Worm (Caenorhabditis elegans) whole organism, L2 larva: ENCODE measurements around the gene nceh-1.

Experiments
- aly-2 ChIP-seq: fragments of 150-350 bp; optimal IDR thresholded peaks from 2 replicates; lab custom pipeline; 2014; ENCODE audit warnings: missing biosample characterization, missing genetic modification characterization
- ama-1 ChIP-seq: fragments of 150-350 bp; optimal IDR thresholded peaks from 2 replicates; lab custom pipeline; 2018; ENCODE audit warnings: inconsistent platforms
- egl-27 ChIP-seq: sonication (generic microtip); optimal IDR thresholded peaks from 3 replicates; lab custom pipeline; 2017; ENCODE audit warnings: missing biosample characterization, missing genetic modification reagents, missing genetic modification characterization
- lin-11 ChIP-seq: fragments of 150-350 bp; sonication (generic microtip); optimal IDR thresholded peaks from 2 replicates; lab custom pipeline; 2014; ENCODE audit warnings: missing biosample characterization, missing genetic modification characterization, inconsistent platforms, mixed read lengths
- nhr-10 ChIP-seq: sonication (generic microtip); optimal IDR thresholded peaks from 2 replicates; lab custom pipeline; 2017; ENCODE audit warnings: missing biosample characterization, missing genetic modification characterization
- nhr-11 ChIP-seq: fragments of 150-350 bp; optimal IDR thresholded peaks from 2 replicates; lab custom pipeline; 2014; ENCODE audit warnings: missing biosample characterization, missing genetic modification characterization
- nhr-129 ChIP-seq: fragments of 150-350 bp; optimal IDR thresholded peaks from 2 replicates; lab custom pipeline; 2014; ENCODE audit warnings: missing biosample characterization, missing genetic modification characterization
- nhr-25 ChIP-seq: fragments of 150-350 bp; sonication (generic microtip); optimal IDR thresholded peaks from 3 replicates; lab custom pipeline; 2014; ENCODE audit warnings: missing biosample characterization, missing genetic modification characterization
- snpc-4 ChIP-seq: fragments of 150-350 bp; optimal IDR thresholded peaks from 2 replicates; lab custom pipeline; 2014; ENCODE audit warnings: missing biosample characterization, missing genetic modification characterization

- no peak for TF ChIP-seq nhr-25 (tag; lab: Kevin White, UChicago)
- no peak for TF ChIP-seq nhr-10 (tag; lab: Kevin White, UChicago)
- no peak for TF ChIP-seq snpc-4 (tag; lab: Kevin White, UChicago)
- TF ChIP-seq egl-27 (tag; lab: Kevin White, UChicago), result no peak
- TF ChIP-seq nhr-129 (tag; lab: Kevin White, UChicago), result no peak
- no peak for TF ChIP-seq ama-1 (lab: Kevin White, UChicago)
- no peak for TF ChIP-seq lin-11
- TF ChIP-seq nhr-11, result no peak
- no peak for TF ChIP-seq aly-2 (tag; lab: Kevin White, UChicago)
These were observed 22.0 kb upstream of the nceh-1 start for ce11 chrV:19355219-19355618.
